Worm (Caenorhabditis elegans) whole organism, mixed stage, embryonic: ENCODE data around the gene dsb-3.

Experiments
- bed-3 ChIP-seq: fragments of 200-800 bp; sonication (Bioruptor generic); optimal IDR thresholded peaks from 3 replicates; lab custom pipeline; 2018; ENCODE audit warnings: mild to moderate bottlenecking, missing genetic modification characterization, moderate library complexity, missing compliant biosample characterization
- blmp-1 ChIP-seq: fragments of 150-350 bp; optimal IDR thresholded peaks from 2 replicates; lab custom pipeline; 2014; ENCODE audit warnings: missing biosample characterization, missing genetic modification characterization
- ceh-39 ChIP-seq: fragments of 150-350 bp; optimal IDR thresholded peaks from 2 replicates; lab custom pipeline; 2014; ENCODE audit warnings: missing biosample characterization, missing genetic modification characterization
- ceh-83 ChIP-seq: fragments of 200-800 bp; sonication (Bioruptor generic); optimal IDR thresholded peaks from 2 replicates; lab custom pipeline; 2018; ENCODE audit warnings: mild to moderate bottlenecking, missing genetic modification characterization, missing compliant biosample characterization
- ces-1 ChIP-seq: fragments of 150-350 bp; optimal IDR thresholded peaks from 2 replicates; lab custom pipeline; 2014; ENCODE audit warnings: missing biosample characterization, missing genetic modification reagents, missing genetic modification characterization
- cnd-1 ChIP-seq: fragments of 200-800 bp; sonication (Bioruptor generic); optimal IDR thresholded peaks from 2 replicates; lab custom pipeline; 2018; ENCODE audit warnings: mild to moderate bottlenecking, missing genetic modification characterization, missing compliant biosample characterization
- drap-1 ChIP-seq: fragments of 200-800 bp; sonication (Bioruptor generic); optimal IDR thresholded peaks from 3 replicates; lab custom pipeline; 2018; ENCODE audit warnings: mild to moderate bottlenecking, missing genetic modification characterization, missing compliant biosample characterization
- elt-1 ChIP-seq: sonication (generic microtip); optimal IDR thresholded peaks from 2 replicates; lab custom pipeline; 2017; ENCODE audit warnings: missing genetic modification characterization, mild to moderate bottlenecking, missing compliant biosample characterization, antibody characterized with exemption, moderate library complexity, borderline replicate concordance; ENCODE audit not compliant: insufficient read depth
- flh-1 ChIP-seq: fragments of 200-800 bp; sonication (Bioruptor generic); optimal IDR thresholded peaks from 2 replicates; lab custom pipeline; 2018; ENCODE audit warnings: mild to moderate bottlenecking, missing genetic modification characterization, moderate library complexity, missing compliant biosample characterization
- ham-2 ChIP-seq: fragments of 200-800 bp; sonication (Bioruptor generic); optimal IDR thresholded peaks from 2 replicates; lab custom pipeline; 2018; ENCODE audit warnings: mild to moderate bottlenecking, missing genetic modification characterization, missing compliant biosample characterization
- hlh-1 ChIP-seq: fragments of 150-350 bp; optimal IDR thresholded peaks from 2 replicates; lab custom pipeline; 2014; ENCODE audit warnings: missing biosample characterization, missing genetic modification reagents, missing genetic modification characterization
- lin-13 ChIP-seq: fragments of 150-350 bp; optimal IDR thresholded peaks from 2 replicates; lab custom pipeline; 2014; ENCODE audit warnings: missing biosample characterization, missing genetic modification characterization
- lin-32 ChIP-seq: fragments of 200-800 bp; sonication (Bioruptor generic); optimal IDR thresholded peaks from 2 replicates; lab custom pipeline; 2018; ENCODE audit warnings: mild to moderate bottlenecking, missing genetic modification characterization, missing compliant biosample characterization
- lsy-2 ChIP-seq: fragments of 150-350 bp; optimal IDR thresholded peaks from 2 replicates; lab custom pipeline; 2014; ENCODE audit warnings: missing biosample characterization, missing genetic modification characterization
- mab-5 ChIP-seq: fragments of 150-350 bp; optimal IDR thresholded peaks from 2 replicates; lab custom pipeline; 2014; ENCODE audit warnings: missing biosample characterization, missing genetic modification characterization
- mep-1 ChIP-seq: fragments of 150-350 bp; optimal IDR thresholded peaks from 2 replicates; lab custom pipeline; 2017; ENCODE audit warnings: missing biosample characterization, missing genetic modification reagents, missing genetic modification characterization, inconsistent platforms
- mls-2 ChIP-seq: sonication (generic microtip); optimal IDR thresholded peaks from 2 replicates; lab custom pipeline; 2016; ENCODE audit warnings: mild to moderate bottlenecking, missing genetic modification characterization, moderate library complexity, missing compliant biosample characterization
- nhr-12 ChIP-seq: fragments of 150-350 bp; optimal IDR thresholded peaks from 2 replicates; lab custom pipeline; 2014; ENCODE audit warnings: missing biosample characterization, missing genetic modification characterization
- nhr-2 ChIP-seq: fragments of 150-350 bp; optimal IDR thresholded peaks from 2 replicates; lab custom pipeline; 2014; ENCODE audit warnings: missing biosample characterization, missing genetic modification characterization
- nhr-237 ChIP-seq: fragments of 150-350 bp; optimal IDR thresholded peaks from 2 replicates; lab custom pipeline; 2014; ENCODE audit warnings: missing biosample characterization, missing genetic modification characterization
- nhr-28 ChIP-seq: fragments of 150-350 bp; optimal IDR thresholded peaks from 2 replicates; lab custom pipeline; 2014; ENCODE audit warnings: missing biosample characterization, missing genetic modification characterization
- nhr-76 ChIP-seq: sonication (generic microtip); optimal IDR thresholded peaks from 2 replicates; lab custom pipeline; 2017; ENCODE audit warnings: missing biosample characterization, missing genetic modification characterization
- pha-4 ChIP-seq: fragments of 150-350 bp; optimal IDR thresholded peaks from 2 replicates; lab custom pipeline; 2018; ENCODE audit warnings: missing biosample characterization, missing genetic modification reagents, missing genetic modification characterization
- sem-2 ChIP-seq: fragments of 200-800 bp; sonication (Bioruptor generic); optimal IDR thresholded peaks from 2 replicates; lab custom pipeline; 2018; ENCODE audit warnings: mild to moderate bottlenecking, missing genetic modification characterization, missing compliant biosample characterization
- sptf-1 ChIP-seq: sonication (generic microtip); optimal IDR thresholded peaks from 2 replicates; lab custom pipeline; 2017; ENCODE audit warnings: mild to moderate bottlenecking, missing genetic modification characterization, moderate library complexity, missing compliant biosample characterization
- unc-120 ChIP-seq: sonication (generic microtip); optimal IDR thresholded peaks from 2 replicates; lab custom pipeline; 2017; ENCODE audit warnings: missing genetic modification characterization, missing compliant biosample characterization; ENCODE audit not compliant: poor library complexity, severe bottlenecking
- unc-62 ChIP-seq: fragments of 150-350 bp; optimal IDR thresholded peaks from 2 replicates; lab custom pipeline; 2014; ENCODE audit warnings: missing biosample characterization, missing genetic modification reagents, missing genetic modification characterization

Gene dsb-3

ce11 chrIV:7794709-7795108 lies 35.3 kb upstream of the dsb-3 start, which contains the start of gene ntp-1:
ntp-1 (minus strand) TSS chrIV:7794809.
- TF ChIP-seq ham-2 (GFP tag; lab: Kevin White, UChicago) (no peak), flh-1 (GFP tag; lab: Kevin White, UChicago) (no peak), cnd-1 (tag; lab: Kevin White, UChicago) (no peak), nhr-2 (tag; lab: Kevin White, UChicago) (no peak), ceh-39 (no peak), blmp-1 (tag; lab: Kevin White, UChicago) (no peak), mep-1 (no peak), nhr-12 (tag; lab: Kevin White, UChicago) (no peak)

- TF ChIP-seq mls-2 (no peak), nhr-237 (no peak)
Measured at ce11 chrIV:7791821-7792446, 32.5 kb upstream of the dsb-3 start, which contains the start of gene C33H5.13. C33H5.13 (minus strand) TSS chrIV:7792263.

ce11 chrIV:7790801-7791588 lies 31.6 kb upstream of the dsb-3 start, which contains the start of gene rsp-6:
rsp-6 (minus strand) TSS chrIV:7791229.
- TF ChIP-seq nhr-76 = no peak
- no peak for TF ChIP-seq sem-2 (GFP tag; lab: Kevin White, UChicago)
- peak; percentile 30 for TF ChIP-seq elt-1 (tag; lab: Kevin White, UChicago)
- peak; percentile 87 for TF ChIP-seq ces-1
- TF ChIP-seq hlh-1 = peak; percentile 95
- TF ChIP-seq mab-5 (tag; lab: Kevin White, UChicago) = no peak
- peak; percentile 77 for TF ChIP-seq unc-62 (GFP tag; lab: Kevin White, UChicago)
- peak; percentile 85 for TF ChIP-seq lin-13 (tag; lab: Kevin White, UChicago)
- TF ChIP-seq nhr-237 = peak; percentile 86
- TF ChIP-seq nhr-28 (tag; lab: Kevin White, UChicago) = no peak
- peak; percentile 98 for TF ChIP-seq mep-1
- peak; percentile 2 for TF ChIP-seq nhr-12 (tag; lab: Kevin White, UChicago)
- TF ChIP-seq cnd-1 (tag; lab: Kevin White, UChicago) = peak; percentile 58
- TF ChIP-seq ceh-39 = peak; percentile 86
- TF ChIP-seq sptf-1 (tag; lab: Kevin White, UChicago) = peak; percentile 6
- TF ChIP-seq unc-120 (tag; lab: Kevin White, UChicago) = peak; percentile 56
- peak; percentile 94 for TF ChIP-seq pha-4 (tag; lab: Kevin White, UChicago)
- peak; percentile 98 for TF ChIP-seq lsy-2 (tag; lab: Kevin White, UChicago)
- TF ChIP-seq lin-32 (GFP tag; lab: Kevin White, UChicago) = no peak
- no peak for TF ChIP-seq ceh-83 (GFP tag; lab: Kevin White, UChicago)
- peak; percentile 20 for TF ChIP-seq drap-1 (GFP tag; lab: Kevin White, UChicago)

- no peak for TF ChIP-seq nhr-76
- TF ChIP-seq ces-1 = no peak
Measured at ce11 chrIV:7790151-7790691, 30.8 kb upstream of the dsb-3 start.

ce11 chrIV:7789521-7789949 lies 30.1 kb upstream of the dsb-3 start, which contains the start of gene imp-3:
imp-3 (minus strand) TSS chrIV:7789613.
- TF ChIP-seq nhr-28 (tag; lab: Kevin White, UChicago) = no peak
- no peak for TF ChIP-seq cnd-1 (tag; lab: Kevin White, UChicago)
- TF ChIP-seq sptf-1 (tag; lab: Kevin White, UChicago) = no peak
- no peak for TF ChIP-seq bed-3 (GFP tag; lab: Kevin White, UChicago)
- TF ChIP-seq sem-2 (GFP tag; lab: Kevin White, UChicago) = peak; percentile 17
- TF ChIP-seq drap-1 (GFP tag; lab: Kevin White, UChicago) = no peak
- TF ChIP-seq ces-1 = no peak
- TF ChIP-seq pha-4 (tag; lab: Kevin White, UChicago) = no peak
- peak; percentile 7 for TF ChIP-seq hlh-1
- TF ChIP-seq lsy-2 (tag; lab: Kevin White, UChicago) = peak; percentile 25
- TF ChIP-seq, all 35 proteins: peak for 3
